Worm (Caenorhabditis elegans) whole organism, L2 larva: ENCODE measurements around the gene elo-6.

Experiments
- C34F6.9 ChIP-seq: fragments of 150-350 bp; optimal IDR thresholded peaks from 2 replicates; lab custom pipeline; 2014; ENCODE audit warnings: missing biosample characterization, missing genetic modification characterization
- F13H6.1 ChIP-seq: sonication (generic microtip); optimal IDR thresholded peaks from 2 replicates; lab custom pipeline; 2016; ENCODE audit warnings: missing genetic modification characterization, missing compliant biosample characterization
- Y55F3AM.14 ChIP-seq: fragments of 200-800 bp; sonication (Bioruptor generic); optimal IDR thresholded peaks from 2 replicates; lab custom pipeline; 2018; ENCODE audit warnings: mild to moderate bottlenecking, missing genetic modification characterization, missing compliant biosample characterization
- ZK546.5 ChIP-seq: sonication (generic microtip); optimal IDR thresholded peaks from 2 replicates; lab custom pipeline; 2017; ENCODE audit warnings: missing biosample characterization, missing genetic modification characterization
- alr-1 ChIP-seq: fragments of 150-350 bp; optimal IDR thresholded peaks from 2 replicates; lab custom pipeline; 2014; ENCODE audit warnings: missing biosample characterization, missing genetic modification characterization
- aly-2 ChIP-seq: fragments of 150-350 bp; optimal IDR thresholded peaks from 2 replicates; lab custom pipeline; 2014; ENCODE audit warnings: missing biosample characterization, missing genetic modification characterization
- ama-1 ChIP-seq: fragments of 150-350 bp; optimal IDR thresholded peaks from 2 replicates; lab custom pipeline; 2018; ENCODE audit warnings: inconsistent platforms
- ceh-82 ChIP-seq: fragments of 150-350 bp; optimal IDR thresholded peaks from 2 replicates; lab custom pipeline; 2014; ENCODE audit warnings: missing biosample characterization, missing genetic modification characterization
- crh-2 ChIP-seq: sonication (generic microtip); optimal IDR thresholded peaks from 2 replicates; lab custom pipeline; 2017; ENCODE audit warnings: missing biosample characterization, missing genetic modification characterization
- elt-1 ChIP-seq: fragments of 150-350 bp; optimal IDR thresholded peaks from 2 replicates; lab custom pipeline; 2014; ENCODE audit warnings: missing biosample characterization, missing genetic modification characterization
- fos-1 ChIP-seq: fragments of 150-350 bp; optimal IDR thresholded peaks from 2 replicates; lab custom pipeline; 2014; ENCODE audit warnings: missing biosample characterization, missing genetic modification characterization
- gmeb-1 ChIP-seq: fragments of 150-350 bp; optimal IDR thresholded peaks from 2 replicates; lab custom pipeline; 2014; ENCODE audit warnings: missing biosample characterization, missing genetic modification characterization
- lin-11 ChIP-seq: fragments of 150-350 bp; sonication (generic microtip); optimal IDR thresholded peaks from 2 replicates; lab custom pipeline; 2014; ENCODE audit warnings: missing biosample characterization, missing genetic modification characterization, inconsistent platforms, mixed read lengths
- lin-13 ChIP-seq: fragments of 150-350 bp; optimal IDR thresholded peaks from 2 replicates; lab custom pipeline; 2014; ENCODE audit warnings: missing biosample characterization, missing genetic modification reagents, missing genetic modification characterization
- lin-39 ChIP-seq: fragments of 150-350 bp; optimal IDR thresholded peaks from 2 replicates; lab custom pipeline; 2014; ENCODE audit warnings: missing biosample characterization, missing genetic modification reagents, missing genetic modification characterization
- lsy-2 ChIP-seq, 2 experiments: fragments of 150-350 bp in 1 of 2; sonication (generic microtip) in 1 of 2; optimal IDR thresholded peaks; 2 replicates each; lab custom pipeline; 2014 to 2017; ENCODE audit warnings: missing biosample characterization in 2 of 2, missing genetic modification characterization in 2 of 2
- mab-5 ChIP-seq: fragments of 150-350 bp; optimal IDR thresholded peaks from 2 replicates; lab custom pipeline; 2014; ENCODE audit warnings: missing biosample characterization, missing genetic modification characterization
- mbf-1 ChIP-seq: sonication (generic microtip); optimal IDR thresholded peaks from 2 replicates; lab custom pipeline; 2017; ENCODE audit warnings: missing biosample characterization, missing genetic modification characterization
- mdl-1 ChIP-seq, 2 experiments: fragments of 150-350 bp in 1 of 2; sonication (generic microtip) in 1 of 2; optimal IDR thresholded peaks; 2 replicates each; lab custom pipeline; 2017; ENCODE audit warnings: missing biosample characterization in 2 of 2, missing genetic modification characterization in 2 of 2
- nhr-11 ChIP-seq: fragments of 150-350 bp; optimal IDR thresholded peaks from 2 replicates; lab custom pipeline; 2014; ENCODE audit warnings: missing biosample characterization, missing genetic modification characterization
- nhr-12 ChIP-seq: fragments of 150-350 bp; optimal IDR thresholded peaks from 2 replicates; lab custom pipeline; 2014; ENCODE audit warnings: missing biosample characterization, missing genetic modification characterization
- nhr-129 ChIP-seq: fragments of 150-350 bp; optimal IDR thresholded peaks from 2 replicates; lab custom pipeline; 2014; ENCODE audit warnings: missing biosample characterization, missing genetic modification characterization
- nhr-21 ChIP-seq: fragments of 150-350 bp; optimal IDR thresholded peaks from 2 replicates; lab custom pipeline; 2014; ENCODE audit warnings: missing biosample characterization, missing genetic modification characterization
- nhr-23 ChIP-seq: fragments of 150-350 bp; optimal IDR thresholded peaks from 2 replicates; lab custom pipeline; 2014; ENCODE audit warnings: missing biosample characterization, missing genetic modification reagents, missing genetic modification characterization
- nhr-237 ChIP-seq: fragments of 150-350 bp; optimal IDR thresholded peaks from 2 replicates; lab custom pipeline; 2014; ENCODE audit warnings: missing biosample characterization, missing genetic modification characterization
- nhr-6 ChIP-seq: fragments of 150-350 bp; optimal IDR thresholded peaks from 2 replicates; lab custom pipeline; 2014; ENCODE audit warnings: missing biosample characterization, missing genetic modification characterization
- peb-1 ChIP-seq: fragments of 150-350 bp; optimal IDR thresholded peaks from 2 replicates; lab custom pipeline; 2014; ENCODE audit warnings: missing biosample characterization, missing genetic modification characterization
- skn-1 ChIP-seq: sonication (generic microtip); optimal IDR thresholded peaks from 2 replicates; lab custom pipeline; 2017; ENCODE audit warnings: missing biosample characterization, missing genetic modification characterization
- sma-3 ChIP-seq: sonication (generic microtip); optimal IDR thresholded peaks from 2 replicates; lab custom pipeline; 2016; ENCODE audit warnings: missing genetic modification reagents, missing genetic modification characterization, missing compliant biosample characterization
- unc-39 ChIP-seq: fragments of 150-350 bp; optimal IDR thresholded peaks from 2 replicates; lab custom pipeline; 2014; ENCODE audit warnings: missing biosample characterization, missing genetic modification characterization
- unc-55 ChIP-seq: fragments of 150-350 bp; sonication (generic microtip); optimal IDR thresholded peaks from 3 replicates; lab custom pipeline; 2014; ENCODE audit warnings: missing biosample characterization, missing genetic modification reagents, missing genetic modification characterization
- unc-62 ChIP-seq: fragments of 150-350 bp; optimal IDR thresholded peaks from 2 replicates; lab custom pipeline; 2014; ENCODE audit warnings: missing biosample characterization, missing genetic modification reagents, missing genetic modification characterization

Gene elo-6

ce11 chrIV:5388477-5389065 is at the start of gene elo-6:
elo-6 (minus strand) TSS chrIV:5388559.
- TF ChIP-seq ama-1 (lab: Kevin White, UChicago) = peak; percentile 35
- TF ChIP-seq unc-39 (tag; lab: Kevin White, UChicago) = no peak
- TF ChIP-seq lin-13 (GFP tag; lab: Kevin White, UChicago) = peak; percentile 1
- TF ChIP-seq fos-1 (tag; lab: Kevin White, UChicago) = peak; percentile 57
- no peak for TF ChIP-seq nhr-23
- TF ChIP-seq nhr-129 (tag; lab: Kevin White, UChicago) = peak; percentile 54
- no peak for TF ChIP-seq mab-5 (tag; lab: Kevin White, UChicago)
- TF ChIP-seq sma-3 = peak; percentile 7
- TF ChIP-seq crh-2 (tag; lab: Kevin White, UChicago) = peak; percentile 29
- peak; percentile 31 for TF ChIP-seq F13H6.1 (tag; lab: Kevin White, UChicago)

ce11 chrIV:5419122-5419521 is 30.8 kb upstream of the elo-6 start, which contains the start of gene ehn-3:
ehn-3 (minus strand) TSS chrIV:5419222.
- TF ChIP-seq lin-13 (GFP tag; lab: Kevin White, UChicago) = no peak

- TF ChIP-seq elt-1 (tag; lab: Kevin White, UChicago) = no peak
- no peak for TF ChIP-seq lsy-2 (tag; optimal IDR thresholded peaks at IDR 0.05; lab: Kevin White, UChicago)
- no peak for TF ChIP-seq lin-11 (tag; lab: Kevin White, UChicago)
- TF ChIP-seq nhr-6 (tag; lab: Kevin White, UChicago) = no peak
- TF ChIP-seq skn-1 (tag; lab: Kevin White, UChicago) = no peak
- TF ChIP-seq Y55F3AM.14 = no peak
- TF ChIP-seq unc-55 (GFP tag; lab: Kevin White, UChicago) = no peak
- no peak for TF ChIP-seq mbf-1 (tag; lab: Kevin White, UChicago)
- no peak for TF ChIP-seq ama-1 (lab: Kevin White, UChicago)
- TF ChIP-seq peb-1 = no peak
These were observed 27.3 kb upstream of the elo-6 start, which contains the start of gene spp-7 for ce11 chrIV:5415696-5416095. spp-7 (minus strand) TSS chrIV:5415796.

- TF ChIP-seq nhr-11 (tag; lab: Kevin White, UChicago) (no peak), mdl-1 (tag; optimal IDR thresholded peaks at IDR 0.05; lab: Kevin White, UChicago) (no peak), Y55F3AM.14 (no peak), ama-1 (lab: Kevin White, UChicago) (no peak), nhr-237 (tag; lab: Kevin White, UChicago) (no peak), nhr-23 (no peak), unc-39 (tag; lab: Kevin White, UChicago) (no peak), lin-13 (GFP tag; lab: Kevin White, UChicago) (no peak), gmeb-1 (tag; lab: Kevin White, UChicago) (no peak), crh-2 (tag; lab: Kevin White, UChicago) (no peak), sma-3 (no peak), C34F6.9 (no peak), ceh-82 (tag; lab: Kevin White, UChicago) (no peak), ZK546.5 (tag; lab: Kevin White, UChicago) (no peak), mbf-1 (tag; lab: Kevin White, UChicago) (no peak), nhr-6 (tag; lab: Kevin White, UChicago) (no peak), nhr-21 (no peak), lin-39 (tag; lab: Kevin White, UChicago) (no peak), elt-1 (tag; lab: Kevin White, UChicago) (no peak), alr-1 (tag; lab: Kevin White, UChicago) (no peak)
These were observed 23.4 kb upstream of the elo-6 start, which contains the start of gene ZK616.8 for ce11 chrIV:5411641-5412337. ZK616.8 (minus strand) TSS chrIV:5412193.

ce11 chrIV:5411120-5411519 is 22.8 kb upstream of the elo-6 start, which contains the start of gene ZK616.65:
ZK616.65 (minus strand) TSS chrIV:5411220.
- TF ChIP-seq unc-62 (GFP tag; lab: Kevin White, UChicago) (no peak), F13H6.1 (tag; lab: Kevin White, UChicago) (no peak), aly-2 (no peak), nhr-21 (no peak), fos-1 (tag; lab: Kevin White, UChicago) (no peak), Y55F3AM.14 (no peak), nhr-12 (no peak), mbf-1 (tag; lab: Kevin White, UChicago) (no peak)
